Fruit fly (Drosophila melanogaster) ovary, adult (tissue): Measurements from ENCODE around the gene CG43389.

Source experiments
- CG17801 ChIP-seq: fragments of 200-800 bp; optimal IDR thresholded peaks from 2 replicates; lab custom pipeline; 2019; ENCODE audit warnings: missing biosample characterization, mild to moderate bottlenecking, missing genetic modification characterization, moderate library complexity; ENCODE audit not compliant: partially characterized antibody

CG43389 gene

DNA sequence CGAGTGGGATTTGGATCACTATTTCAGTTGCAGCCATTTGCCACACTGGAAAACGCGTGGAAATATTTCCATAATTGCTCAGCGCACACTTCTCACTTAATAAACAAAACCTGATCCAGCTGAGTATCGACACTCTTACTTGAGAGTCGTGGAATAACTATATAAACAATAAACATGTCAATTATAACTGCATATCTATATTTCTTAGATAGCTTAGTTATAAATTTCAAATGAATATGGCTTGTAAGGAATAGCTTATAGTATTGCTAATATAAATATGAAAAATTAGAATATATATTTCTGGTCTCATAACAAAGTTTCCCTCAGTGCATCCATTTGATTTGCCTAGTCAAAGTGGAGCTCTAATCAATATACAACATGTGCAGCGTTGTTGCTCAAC is 35.4 kb downstream of the CG43389 start:
- no peak for TF ChIP-seq CG17801

DNA sequence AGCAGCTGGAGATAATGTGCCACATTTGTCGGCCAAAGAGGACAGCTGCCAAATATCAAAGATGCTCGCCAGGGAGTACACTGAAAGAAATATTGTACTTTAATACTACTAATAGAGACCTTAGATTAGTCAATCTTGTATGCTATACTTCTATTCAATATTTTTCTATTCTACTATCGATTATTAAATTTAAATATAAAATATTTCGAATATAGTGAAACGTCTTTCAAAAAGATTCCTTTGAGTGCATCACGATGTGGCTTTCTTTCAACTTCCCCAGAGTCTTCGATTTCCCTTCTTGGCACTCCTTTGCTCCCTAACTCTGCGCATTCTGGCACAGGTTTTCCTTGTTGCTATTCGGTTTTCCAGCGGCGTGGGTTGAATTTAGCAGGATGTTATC is 37.1 kb downstream of the CG43389 start:
- TF ChIP-seq CG17801, result no peak

DNA sequence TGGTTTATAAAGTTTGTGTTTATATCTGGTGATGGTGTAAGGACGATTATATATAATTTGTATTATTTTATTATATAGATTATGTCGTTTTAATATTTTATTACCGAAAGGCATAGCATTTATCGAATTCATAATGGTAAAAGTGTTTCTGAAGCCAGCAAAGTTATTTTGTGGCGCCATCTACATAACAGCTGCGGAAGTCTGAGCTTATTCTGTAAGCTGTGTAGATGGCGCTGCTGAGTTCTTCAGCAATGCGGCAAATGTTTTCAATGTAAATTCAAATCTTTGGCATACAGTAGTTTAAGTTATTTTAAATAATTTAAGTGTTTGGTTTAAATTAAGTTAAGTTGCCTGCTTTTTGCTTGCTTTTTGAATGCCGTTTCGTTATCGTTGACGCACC is 40.6 kb downstream of the CG43389 start:
- TF ChIP-seq CG17801, result no peak

DNA sequence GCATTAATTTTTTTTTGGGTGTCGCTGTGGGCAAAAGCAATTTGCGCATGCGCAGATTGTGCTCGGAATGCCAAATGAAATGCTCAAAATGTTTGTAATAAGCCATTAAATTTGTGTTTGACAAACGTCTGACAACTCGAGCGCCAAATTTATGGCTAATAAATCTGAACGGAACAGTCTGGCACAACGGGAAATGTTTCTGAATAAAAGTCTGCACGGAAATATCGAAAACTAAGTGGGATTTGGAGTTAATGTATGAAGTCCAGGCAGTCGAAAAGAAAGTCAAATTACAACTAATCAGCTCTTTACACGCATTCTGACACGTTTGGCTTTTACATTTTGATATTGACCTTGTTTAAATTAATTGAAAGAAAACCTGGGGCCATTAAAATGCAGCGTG is 43.3 kb downstream of the CG43389 start, which contains the start of gene CG12009:
Gene CG12009, plus strand, starts transcription at position 301 of the 400 bp plus-strand sequence.
- TF ChIP-seq CG17801, result no peak
